Worm (Caenorhabditis elegans) whole organism, L4 larva: ENCODE results near the gene srw-22.

Source experiments
- F44E2.7 ChIP-seq: fragments of 200-800 bp; sonication (Bioruptor generic); IDR thresholded peaks from 2 replicates; pipeline ENCODE4 v2.1.2; 2022; ENCODE audit warnings: missing genetic modification characterization, missing compliant biosample characterization
- ZK337.2 ChIP-seq: fragments of 200-800 bp; sonication (Bioruptor generic); IDR thresholded peaks from 2 replicates; pipeline ENCODE4 v1.3.6; 2022; ENCODE audit warnings: missing genetic modification reagents, missing genetic modification characterization, missing compliant biosample characterization
- ZK546.5 ChIP-seq, 2 experiments: sonication (generic microtip); optimal IDR thresholded peaks; 2 replicates each; lab custom pipeline; 2017; ENCODE audit warnings: missing biosample characterization in 2 of 2, missing genetic modification characterization in 2 of 2
- aha-1 ChIP-seq: fragments of 150-350 bp; peaks from one replicate; lab custom pipeline; 2014; ENCODE audit warnings: missing biosample characterization, missing genetic modification characterization
- arid-1 ChIP-seq: fragments of 200-800 bp; sonication (Bioruptor generic); conservative IDR thresholded peaks from 2 replicates; pipeline ENCODE4 v1.3.6; 2022; ENCODE audit warnings: missing genetic modification reagents, missing genetic modification characterization, missing compliant biosample characterization
- ceh-20 ChIP-seq: fragments of 200-800 bp; sonication (Bioruptor generic); IDR thresholded peaks from 2 replicates; pipeline ENCODE4 v1.3.6; 2022; ENCODE audit warnings: missing genetic modification reagents, missing genetic modification characterization, missing compliant biosample characterization
- ceh-28 ChIP-seq: fragments of 150-350 bp; optimal IDR thresholded peaks from 2 replicates; lab custom pipeline; 2014; ENCODE audit warnings: missing biosample characterization, missing genetic modification reagents, missing genetic modification characterization
- ceh-62 ChIP-seq: sonication (generic microtip); optimal IDR thresholded peaks from 2 replicates; lab custom pipeline; 2017; ENCODE audit warnings: missing biosample characterization, missing genetic modification characterization
- daf-12 ChIP-seq: fragments of 150-350 bp; optimal IDR thresholded peaks from 2 replicates; lab custom pipeline; 2014; ENCODE audit warnings: missing biosample characterization, missing genetic modification reagents, missing genetic modification characterization
- daf-19 ChIP-seq: fragments of 200-800 bp; sonication (Bioruptor generic); conservative IDR thresholded peaks from 2 replicates; pipeline ENCODE4 v1.3.6; 2022; ENCODE audit warnings: missing genetic modification characterization, missing compliant biosample characterization
- dmd-6 ChIP-seq: fragments of 200-800 bp; sonication (Bioruptor generic); IDR thresholded peaks from 2 replicates; pipeline ENCODE4 v1.3.6; 2022; ENCODE audit warnings: missing genetic modification reagents, missing genetic modification characterization, missing compliant biosample characterization
- dmd-9 ChIP-seq: fragments of 200-800 bp; sonication (Bioruptor generic); IDR thresholded peaks from 2 replicates; pipeline ENCODE4 v1.3.6; 2022; ENCODE audit warnings: missing genetic modification reagents, missing genetic modification characterization, missing compliant biosample characterization
- dpl-1 ChIP-seq: fragments of 150-350 bp; optimal IDR thresholded peaks from 2 replicates; lab custom pipeline; 2014; ENCODE audit warnings: missing biosample characterization, missing genetic modification reagents, missing genetic modification characterization
- egl-43 ChIP-seq: fragments of 200-800 bp; sonication (Bioruptor generic); IDR thresholded peaks from 2 replicates; pipeline ENCODE4 v1.3.6; 2022; ENCODE audit warnings: missing genetic modification reagents, missing genetic modification characterization, missing compliant biosample characterization
- fos-1 ChIP-seq: fragments of 150-350 bp; optimal IDR thresholded peaks from 2 replicates; lab custom pipeline; 2014; ENCODE audit warnings: missing biosample characterization, missing genetic modification characterization
- jun-1 ChIP-seq: fragments of 150-350 bp; optimal IDR thresholded peaks from 2 replicates; lab custom pipeline; 2014; ENCODE audit warnings: missing biosample characterization, missing genetic modification reagents, missing genetic modification characterization
- lim-7 ChIP-seq: fragments of 200-800 bp; sonication (Bioruptor generic); IDR thresholded peaks from 2 replicates; pipeline ENCODE4 v1.3.6; 2022; ENCODE audit warnings: missing genetic modification characterization, missing compliant biosample characterization
- lin-29 ChIP-seq: fragments of 200-800 bp; sonication (Bioruptor generic); IDR thresholded peaks from 2 replicates; pipeline ENCODE4 v1.3.6; 2022; ENCODE audit warnings: missing genetic modification reagents, missing genetic modification characterization, missing compliant biosample characterization
- lin-38 ChIP-seq: fragments of 200-800 bp; sonication (Bioruptor generic); IDR thresholded peaks from 2 replicates; pipeline ENCODE4 v1.3.6; 2022; ENCODE audit warnings: missing genetic modification reagents, missing genetic modification characterization, missing compliant biosample characterization
- lsy-2 ChIP-seq, 2 experiments: fragments of 150-350 bp in 1 of 2; sonication (generic microtip) in 1 of 2; optimal IDR thresholded peaks; 2 replicates each; lab custom pipeline; 2014 to 2017; ENCODE audit warnings: missing biosample characterization in 2 of 2, missing genetic modification characterization in 2 of 2
- madf-5 ChIP-seq, 2 experiments: fragments of 200-800 bp; sonication (Bioruptor generic); IDR thresholded peaks; 2 replicates each; pipeline ENCODE4 v1.3.6; 2022; ENCODE audit warnings: missing compliant biosample characterization in 2 of 2, missing genetic modification characterization in 2 of 2
- madf-9 ChIP-seq: fragments of 200-800 bp; sonication (Bioruptor generic); conservative IDR thresholded peaks from 2 replicates; pipeline ENCODE4 v1.3.6; 2022; ENCODE audit warnings: missing genetic modification reagents, missing genetic modification characterization, missing compliant biosample characterization
- nhr-10 ChIP-seq: fragments of 150-350 bp; optimal IDR thresholded peaks from 2 replicates; lab custom pipeline; 2014; ENCODE audit warnings: missing biosample characterization, missing genetic modification characterization
- nhr-102 ChIP-seq: sonication (generic microtip); optimal IDR thresholded peaks from 2 replicates; lab custom pipeline; 2016; ENCODE audit warnings: mild to moderate bottlenecking, missing genetic modification characterization, moderate library complexity, missing compliant biosample characterization
- nhr-41 ChIP-seq: fragments of 200-800 bp; sonication (Bioruptor generic); IDR thresholded peaks from 2 replicates; pipeline ENCODE4 v1.3.6; 2022; ENCODE audit warnings: missing genetic modification reagents, missing genetic modification characterization, missing compliant biosample characterization
- nhr-48 ChIP-seq: sonication (generic microtip); optimal IDR thresholded peaks from 2 replicates; lab custom pipeline; 2016; ENCODE audit warnings: mild to moderate bottlenecking, missing genetic modification characterization, missing compliant biosample characterization
- nhr-76 ChIP-seq: fragments of 150-350 bp; optimal IDR thresholded peaks from 2 replicates; lab custom pipeline; 2014; ENCODE audit warnings: missing biosample characterization, missing genetic modification characterization
- pqm-1 ChIP-seq: sonication (generic microtip); optimal IDR thresholded peaks from 2 replicates; lab custom pipeline; 2017; ENCODE audit warnings: missing biosample characterization, missing genetic modification characterization
- skn-1 ChIP-seq: fragments of 150-350 bp; optimal IDR thresholded peaks from 2 replicates; lab custom pipeline; 2014; ENCODE audit warnings: missing biosample characterization, missing genetic modification characterization
- snpc-1.2 ChIP-seq: fragments of 200-800 bp; sonication (Bioruptor generic); IDR thresholded peaks from 2 replicates; pipeline ENCODE4 v1.3.6; 2022; ENCODE audit warnings: missing genetic modification reagents, missing genetic modification characterization, missing compliant biosample characterization
- snpc-4 ChIP-seq: fragments of 150-350 bp; optimal IDR thresholded peaks from 2 replicates; lab custom pipeline; 2014; ENCODE audit warnings: missing biosample characterization, missing genetic modification characterization
- spr-3 ChIP-seq: fragments of 200-800 bp; sonication (Bioruptor generic); optimal IDR thresholded peaks from 2 replicates; lab custom pipeline; 2018; ENCODE audit warnings: mild to moderate bottlenecking, missing genetic modification characterization, missing compliant biosample characterization
- unc-130 ChIP-seq: sonication (generic microtip); optimal IDR thresholded peaks from 2 replicates; lab custom pipeline; 2016; ENCODE audit warnings: missing genetic modification reagents, missing genetic modification characterization, missing compliant biosample characterization
- unc-62 ChIP-seq, 3 experiments: fragments of 150-350 bp in 1 of 3; sonication (generic microtip); optimal IDR thresholded peaks in 2 of 3; peaks in 1 of 3; 1 replicate in 1 of 3; 2 replicates in 2 of 3; lab custom pipeline; 2014 to 2017; ENCODE audit warnings: missing biosample characterization in 3 of 3, missing genetic modification characterization in 3 of 3, missing genetic modification reagents in 3 of 3, missing genotype in 1 of 3
- ztf-11 ChIP-seq: fragments of 150-350 bp; optimal IDR thresholded peaks from 2 replicates; lab custom pipeline; 2014; ENCODE audit warnings: missing biosample characterization, missing genetic modification characterization

The srw-22 gene

DNA sequence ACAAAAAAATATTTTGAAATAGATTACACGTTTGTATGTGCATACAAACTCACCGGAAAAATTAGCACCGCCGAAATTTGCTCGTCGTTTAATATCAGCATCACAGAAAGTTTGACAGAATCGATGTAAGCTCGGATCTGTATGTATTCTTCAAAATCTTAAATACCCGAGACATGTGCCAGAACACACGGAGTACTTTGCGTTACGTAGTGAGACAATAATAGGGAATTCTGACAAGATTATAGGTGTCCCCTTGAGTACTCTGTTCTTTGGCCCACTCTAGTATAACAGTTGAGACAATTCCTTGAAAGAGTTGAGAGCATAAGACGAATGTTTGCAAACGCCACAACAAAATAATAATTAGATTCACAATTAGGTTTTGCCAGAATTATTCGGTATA lies 35.2 kb downstream of the srw-22 start, which contains the start of gene srx-48:
Gene srx-48 (minus strand): TSS at position 101 of the 400 bp plus-strand sequence.
- TF ChIP-seq daf-12: no peak
- no peak for TF ChIP-seq nhr-48 (tag; lab: Kevin White, UChicago)
- TF ChIP-seq pqm-1 (tag; lab: Kevin White, UChicago): no peak
- no peak for TF ChIP-seq ztf-11 (tag; lab: Kevin White, UChicago)

DNA sequence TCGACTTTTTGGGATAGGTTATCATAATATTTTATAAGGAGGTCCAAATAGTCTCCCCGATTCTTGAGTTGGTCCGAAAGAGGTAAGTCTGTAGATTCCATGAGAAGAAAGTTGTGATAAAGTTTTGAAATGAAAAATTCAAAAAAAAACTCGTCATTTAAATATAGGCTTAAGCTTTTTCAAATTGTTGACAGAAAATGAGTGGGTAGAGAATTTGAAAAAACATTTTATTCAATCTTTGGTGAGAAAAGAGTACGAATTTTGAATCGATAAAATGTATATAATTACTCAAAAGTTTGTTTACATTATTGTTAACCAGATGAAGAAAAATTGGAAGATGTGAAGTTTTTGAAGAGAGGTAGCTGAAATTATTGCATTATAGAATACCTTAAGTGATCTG lies 37.1 kb downstream of the srw-22 start, which contains the start of gene T26H8.5:
Gene T26H8.5 (minus strand): TSS at position 101 of the 400 bp plus-strand sequence.
- TF ChIP-seq dmd-9: no peak
- no peak for TF ChIP-seq unc-62 (GFP tag; optimal IDR thresholded peaks at IDR 0.05 in 1 of 2; lab: Kevin White, UChicago)
- TF ChIP-seq unc-62 (tag; optimal IDR thresholded peaks at IDR 0.05; lab: Kevin White, UChicago): no peak
- no peak for TF ChIP-seq lim-7 (GFP tag; lab: Robert Waterston, UW)
- no peak for TF ChIP-seq ceh-20 (GFP tag; lab: Robert Waterston, UW)
- no peak for TF ChIP-seq ceh-62 (tag; lab: Kevin White, UChicago)
- no peak for TF ChIP-seq ZK546.5 (tag; optimal IDR thresholded peaks at IDR 0.05; lab: Kevin White, UChicago)

DNA sequence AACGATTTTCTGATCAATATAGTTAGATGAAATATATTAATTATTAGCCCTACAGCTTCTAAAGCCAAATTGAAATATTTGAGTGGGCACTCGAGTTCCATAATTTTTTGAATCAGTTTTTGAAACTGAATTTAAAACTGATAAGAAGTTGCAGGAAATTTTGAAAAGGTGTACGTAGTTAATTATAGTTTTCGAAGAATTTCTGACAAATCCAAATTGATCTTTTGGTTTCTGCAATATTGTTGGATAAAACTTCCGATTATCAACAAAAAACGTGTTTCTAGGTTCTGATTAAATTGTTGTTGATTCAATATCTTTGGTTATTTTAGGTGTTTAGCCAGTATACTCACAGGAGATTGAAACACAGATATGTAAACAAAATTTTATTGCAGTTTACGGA lies 38.3 kb downstream of the srw-22 start, which contains the start of gene T26H8.4:
Gene T26H8.4 (minus strand): TSS at position 101 of the 400 bp plus-strand sequence.
- TF ChIP-seq snpc-4 (tag; lab: Kevin White, UChicago) (no peak), madf-9 (GFP tag; lab: Robert Waterston, UW) (no peak), nhr-41 (no peak), madf-5 (GFP tag; IDR thresholded peaks at IDR 0.05; lab: Robert Waterston, UW) (no peak), spr-3 (GFP tag; lab: Kevin White, UChicago) (no peak), dmd-6 (GFP tag; lab: Robert Waterston, UW) (no peak), lin-29 (GFP tag; lab: Robert Waterston, UW) (no peak), ZK337.2 (GFP tag; lab: Robert Waterston, UW) (no peak), lsy-2 (tag; optimal IDR thresholded peaks at IDR 0.05; lab: Kevin White, UChicago) (no peak), ztf-11 (tag; lab: Kevin White, UChicago) (no peak), lin-38 (GFP tag; lab: Robert Waterston, UW) (no peak), ZK546.5 (tag; optimal IDR thresholded peaks at IDR 0.05; lab: Kevin White, UChicago) (no peak)

DNA sequence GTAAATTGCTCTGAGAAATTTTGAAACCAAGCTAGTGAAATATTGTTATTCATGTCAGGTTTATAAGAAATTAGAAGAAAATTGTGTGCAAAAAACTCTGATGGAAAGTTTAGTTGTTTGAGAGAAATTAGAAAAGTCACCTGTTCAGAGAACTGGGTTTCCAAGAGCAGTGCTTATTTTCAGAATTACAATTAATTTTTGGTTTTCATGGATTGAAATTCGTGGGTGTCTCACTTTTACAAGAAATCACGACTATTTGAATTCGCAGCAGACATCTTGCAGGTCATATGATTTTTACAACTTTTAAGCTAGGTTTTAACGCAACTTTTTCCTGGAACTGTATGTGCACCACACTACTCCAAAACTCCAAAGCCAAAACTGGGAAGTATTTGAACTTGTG lies 40.6 kb downstream of the srw-22 start, which contains the start of gene srz-10:
Gene srz-10 (minus strand): TSS at position 88 of the 400 bp plus-strand sequence.
- TF ChIP-seq aha-1 (tag; lab: Kevin White, UChicago) (no peak), pqm-1 (tag; lab: Kevin White, UChicago) (no peak), nhr-102 (tag; lab: Kevin White, UChicago) (no peak), madf-5 (GFP tag; IDR thresholded peaks at IDR 0.05; lab: Robert Waterston, UW) (no peak), snpc-1.2 (GFP tag; lab: Robert Waterston, UW) (no peak), nhr-10 (tag; lab: Kevin White, UChicago) (no peak), lin-38 (GFP tag; lab: Robert Waterston, UW) (no peak), ceh-28 (tag; lab: Kevin White, UChicago) (no peak), daf-19 (GFP tag; lab: Robert Waterston, UW) (no peak), arid-1 (GFP tag; lab: Robert Waterston, UW) (no peak), F44E2.7 (GFP tag; lab: Robert Waterston, UW) (no peak), egl-43 (GFP tag; lab: Robert Waterston, UW) (no peak), jun-1 (no peak), nhr-76 (tag; lab: Kevin White, UChicago) (no peak), lsy-2 (tag; optimal IDR thresholded peaks at IDR 0.05; lab: Kevin White, UChicago) (no peak), unc-130 (GFP tag; lab: Kevin White, UChicago) (no peak)

DNA sequence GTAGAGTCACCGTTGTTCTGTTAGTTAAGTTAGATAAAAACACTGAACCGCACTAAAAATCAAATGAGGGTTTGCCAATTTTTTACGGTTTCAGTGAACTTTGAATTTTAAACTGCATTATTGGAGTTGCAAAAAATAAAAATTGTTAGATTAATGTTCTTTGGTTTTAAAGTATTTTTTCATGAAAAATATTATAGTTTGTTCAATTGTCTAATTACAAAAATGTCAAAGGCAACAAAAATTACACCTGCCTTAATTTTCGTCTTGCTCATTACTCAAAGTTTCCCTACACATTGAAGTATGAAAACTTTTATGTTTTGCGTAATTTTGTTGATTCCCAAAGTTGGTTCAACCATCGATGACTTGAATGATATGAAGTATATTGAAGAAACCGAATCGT lies 42.4 kb downstream of the srw-22 start, which contains the start of gene irld-62:
Gene irld-62 (plus strand): TSS at position 301 of the 400 bp plus-strand sequence.
- TF ChIP-seq fos-1 (no peak), skn-1 (no peak), lin-29 (GFP tag; lab: Robert Waterston, UW) (no peak), dpl-1 (no peak)
